Fruit fly (Drosophila melanogaster) whole organism: ENCODE data around the gene Cpr62Bb.

Experiments
- CG8478 ChIP-seq: fragments of >200 bp; optimal IDR thresholded peaks from 2 replicates; lab custom pipeline; 2018; ENCODE audit warnings: inconsistent platforms
- Dll ChIP-seq: fragments of >200 bp; optimal IDR thresholded peaks from 2 replicates; lab custom pipeline; 2017
- EcR ChIP-seq, 2 experiments: fragments of >200 bp; optimal IDR thresholded peaks; 2 replicates each; lab custom pipeline; 2017; ENCODE audit warnings: missing biosample characterization in 2 of 2, missing genetic modification characterization in 2 of 2, missing genetic modification reagents in 2 of 2
- pan ChIP-seq: fragments of >200 bp; optimal IDR thresholded peaks from 2 replicates; lab custom pipeline; 2017
- psq ChIP-seq: fragments of >200 bp; optimal IDR thresholded peaks from 2 replicates; lab custom pipeline; 2017
- usp ChIP-seq: fragments of >200 bp; optimal IDR thresholded peaks from 2 replicates; lab custom pipeline; 2017; ENCODE audit warnings: missing biosample characterization, missing genetic modification characterization, mixed read lengths

Gene Cpr62Bb

dm6 chr3L:1835064-1835463 is at the start of gene Cpr62Bb:
Gene Cpr62Bb, minus strand, starts transcription at chr3L:1835164.
- no peak for TF ChIP-seq pan (lab: Kevin White, UChicago)

DNA sequence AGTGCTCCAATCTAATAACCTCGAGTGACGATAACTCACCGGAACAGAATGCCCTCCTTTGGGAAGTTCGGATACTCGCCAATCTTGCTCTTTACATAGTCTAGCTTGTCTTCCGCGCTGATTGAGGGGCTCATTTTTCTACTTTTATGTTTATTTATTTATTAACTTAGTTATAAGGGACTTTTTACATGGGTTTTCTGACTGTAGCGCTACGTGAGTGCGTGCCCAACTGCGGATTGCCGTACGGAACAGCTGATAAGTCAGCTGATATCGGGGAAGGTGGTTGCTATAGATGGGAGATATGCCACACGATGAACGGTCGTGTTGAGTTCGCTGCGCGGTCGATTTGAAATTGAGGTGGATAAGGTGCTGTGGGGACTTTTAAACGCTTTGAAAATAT is 49.7 kb upstream of the Cpr62Bb start, which contains the start of gene Aprt:
Aprt (minus strand) TSS at position 368 of the 400 bp plus-strand sequence.
- no peak for TF ChIP-seq EcR (GFP tag; optimal IDR thresholded peaks at IDR 0.05; lab: Kevin White, UChicago)
- no peak for TF ChIP-seq psq (lab: Kevin White, UChicago)
- no peak for TF ChIP-seq Dll (lab: Kevin White, UChicago)
- TF ChIP-seq CG8478 (lab: Kevin White, UChicago) = no peak
- TF ChIP-seq usp (GFP tag; lab: Kevin White, UChicago) = no peak
- no peak for TF ChIP-seq pan (lab: Kevin White, UChicago)

- no peak for TF ChIP-seq pan (lab: Kevin White, UChicago)
- no peak for TF ChIP-seq psq (lab: Kevin White, UChicago)
- TF ChIP-seq usp (GFP tag; lab: Kevin White, UChicago) = no peak
- no peak for TF ChIP-seq CG8478 (lab: Kevin White, UChicago)
These were observed 48.0 kb upstream of the Cpr62Bb start, which contains the start of gene CG13937 for dm6 chr3L:1882868-1883554. Gene CG13937, minus strand, starts transcription at chr3L:1883041.

DNA sequence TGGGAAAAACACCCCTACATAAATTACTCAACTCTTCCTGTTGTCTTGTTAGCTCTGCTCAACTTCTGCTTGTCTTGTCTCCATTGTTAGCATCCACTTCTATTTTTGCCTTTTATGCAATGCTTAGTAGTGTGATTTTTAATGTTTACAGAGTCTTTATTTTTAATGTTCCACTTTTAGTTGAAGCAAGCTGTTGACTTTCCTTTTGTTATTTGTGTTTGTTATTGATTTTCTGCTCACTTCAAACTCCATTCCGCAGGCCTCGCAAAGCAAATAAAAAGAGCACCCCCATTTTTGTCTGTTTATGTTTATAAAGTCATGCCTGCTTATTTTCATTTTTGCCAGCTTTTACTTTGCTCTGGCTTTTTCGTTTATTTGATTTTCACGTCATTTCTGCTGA is 47.0 kb upstream of the Cpr62Bb start:
- TF ChIP-seq EcR (GFP tag; optimal IDR thresholded peaks at IDR 0.05; lab: Kevin White, UChicago) (no peak), psq (lab: Kevin White, UChicago) (no peak), pan (lab: Kevin White, UChicago) (no peak), usp (GFP tag; lab: Kevin White, UChicago) (no peak), Dll (lab: Kevin White, UChicago) (no peak), CG8478 (lab: Kevin White, UChicago) (no peak)

DNA sequence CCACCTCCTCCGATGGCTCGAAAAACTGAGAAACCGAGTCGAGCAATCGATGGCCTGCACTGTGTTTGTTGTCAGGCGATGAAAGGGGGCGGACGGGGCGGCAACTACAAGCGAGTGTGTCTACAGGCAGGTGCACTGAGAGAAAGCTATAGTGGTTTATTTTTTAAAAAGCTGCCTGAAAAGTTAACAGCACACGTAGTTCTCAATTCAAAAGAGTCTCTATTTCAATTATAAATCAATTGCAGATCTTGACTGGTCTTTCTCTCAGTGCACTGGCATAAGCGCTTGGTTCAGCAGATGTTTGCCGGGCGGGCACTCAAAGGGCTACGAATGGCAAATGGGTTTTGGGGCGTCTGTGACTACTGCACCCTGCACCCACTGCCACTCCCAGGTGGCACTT is 45.7 kb upstream of the Cpr62Bb start:
- TF ChIP-seq usp (GFP tag; lab: Kevin White, UChicago) (no peak), EcR (GFP tag; optimal IDR thresholded peaks at IDR 0.05; lab: Kevin White, UChicago) (no peak), pan (lab: Kevin White, UChicago) (no peak), Dll (lab: Kevin White, UChicago) (no peak), CG8478 (lab: Kevin White, UChicago) (no peak), psq (lab: Kevin White, UChicago) (no peak)

DNA sequence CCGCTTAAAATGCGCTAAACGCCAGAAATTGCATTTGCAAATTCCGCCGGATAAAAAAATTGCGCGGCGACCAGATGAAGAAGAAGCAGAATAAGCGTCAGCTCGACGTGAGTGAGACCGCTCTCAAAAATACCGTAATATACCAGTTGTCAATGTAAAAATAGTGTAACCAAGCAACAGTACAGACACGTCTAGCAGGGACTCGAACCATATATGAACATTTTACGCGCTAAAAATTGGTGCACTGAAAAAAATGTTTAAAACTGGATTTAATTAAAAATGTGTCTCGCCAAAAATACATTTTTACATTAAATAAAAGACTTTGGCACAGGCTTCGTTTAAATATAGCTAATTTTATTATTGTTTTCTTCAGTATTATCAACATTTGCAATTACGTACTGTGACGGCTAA is 41.3 kb upstream of the Cpr62Bb start, which contains the start of gene dre4:
dre4 (minus strand) TSS at position 98 of the 411 bp plus-strand sequence.
- no peak for TF ChIP-seq Dll (lab: Kevin White, UChicago)
- TF ChIP-seq psq (lab: Kevin White, UChicago) = no peak
- no peak for TF ChIP-seq pan (lab: Kevin White, UChicago)

- TF ChIP-seq psq (lab: Kevin White, UChicago) (no peak), Dll (lab: Kevin White, UChicago) (no peak), CG8478 (lab: Kevin White, UChicago) (no peak), usp (GFP tag; lab: Kevin White, UChicago) (no peak), pan (lab: Kevin White, UChicago) (no peak), EcR (GFP tag; optimal IDR thresholded peaks at IDR 0.05; lab: Kevin White, UChicago) (no peak)
These were observed 34.8 kb upstream of the Cpr62Bb start, which contains the start of gene CG13924 for dm6 chr3L:1869719-1870118. Gene CG13924, plus strand, starts transcription at chr3L:1870019.

- TF ChIP-seq pan (lab: Kevin White, UChicago) = no peak
- TF ChIP-seq psq (lab: Kevin White, UChicago) = no peak
- TF ChIP-seq EcR (GFP tag; optimal IDR thresholded peaks at IDR 0.05; lab: Kevin White, UChicago) = no peak
- no peak for TF ChIP-seq CG8478 (lab: Kevin White, UChicago)
- no peak for TF ChIP-seq Dll (lab: Kevin White, UChicago)
- no peak for TF ChIP-seq usp (GFP tag; lab: Kevin White, UChicago)
These were observed 33.9 kb upstream of the Cpr62Bb start for dm6 chr3L:1868841-1869240.

DNA sequence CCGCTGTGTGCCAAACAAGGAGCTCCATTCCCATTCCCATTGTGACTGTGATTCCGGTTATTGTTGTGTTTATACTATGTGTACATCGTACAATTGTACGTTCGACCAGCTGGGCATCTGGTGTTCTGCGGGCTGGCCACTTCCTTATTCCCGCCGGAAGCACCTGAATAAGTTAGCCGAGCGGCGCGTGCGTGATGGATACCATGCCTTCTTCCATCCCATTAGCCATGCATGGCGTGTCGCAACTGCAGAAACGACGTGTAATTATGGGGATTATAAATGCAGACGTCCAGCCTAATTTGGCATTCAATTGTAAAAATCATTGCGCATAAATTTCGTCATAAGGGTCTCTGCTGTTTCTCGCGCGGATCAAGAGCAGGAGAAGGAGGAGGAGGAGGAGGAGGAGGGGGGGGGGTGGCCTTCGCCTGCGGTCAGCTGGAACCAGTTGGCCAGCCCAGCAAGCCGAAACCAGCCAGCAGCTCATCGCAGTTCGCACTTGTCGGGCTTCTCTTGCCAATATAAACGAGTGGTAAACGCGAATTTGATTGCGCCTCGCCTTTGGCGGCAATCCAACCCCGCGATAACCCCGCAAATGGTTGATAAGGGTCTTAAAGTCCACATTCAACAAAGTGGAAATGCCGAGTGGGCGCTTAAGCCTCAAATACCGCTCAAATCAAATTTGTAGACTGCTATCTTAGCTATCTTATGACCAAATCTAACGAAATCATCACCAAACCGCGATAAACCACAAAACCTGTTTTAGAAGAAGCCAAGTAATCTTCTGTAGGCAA is 31.3 kb upstream of the Cpr62Bb start:
- no peak for TF ChIP-seq CG8478 (lab: Kevin White, UChicago)
- TF ChIP-seq EcR (GFP tag; optimal IDR thresholded peaks at IDR 0.05; lab: Kevin White, UChicago) = no peak
- no peak for TF ChIP-seq pan (lab: Kevin White, UChicago)
- no peak for TF ChIP-seq usp (GFP tag; lab: Kevin White, UChicago)
- TF ChIP-seq Dll (lab: Kevin White, UChicago) = peak; percentile 42
- no peak for TF ChIP-seq psq (lab: Kevin White, UChicago)

dm6 chr3L:1865121-1865727 is 30.3 kb upstream of the Cpr62Bb start, which contains the start of the genes HBS1 and CG12025:
Gene HBS1, minus strand, starts transcription at chr3L:1865240.
Gene CG12025, plus strand, starts transcription at chr3L:1865430.
- no peak for TF ChIP-seq psq (lab: Kevin White, UChicago)
- TF ChIP-seq pan (lab: Kevin White, UChicago) = no peak
- no peak for TF ChIP-seq EcR (GFP tag; optimal IDR thresholded peaks at IDR 0.05; lab: Kevin White, UChicago)
- no peak for TF ChIP-seq Dll (lab: Kevin White, UChicago)
- TF ChIP-seq CG8478 (lab: Kevin White, UChicago) = no peak
